Worm (Caenorhabditis elegans): ENCODE measurements around the gene srbc-49.

The srbc-49 gene

ce11 chrV:15779128-15779729 is 42.3 kb upstream of the srbc-49 start, which contains the start of the genes nhr-285 and irld-52:
nhr-285 (minus strand) TSS chrV:15779228.
irld-52 (plus strand) TSS chrV:15779679.
- TF ChIP-seq Y55F3AM.14 (GFP tag; optimal IDR thresholded peaks at IDR 0.05) (no peak), F13H6.1 (tag; optimal IDR thresholded peaks at IDR 0.05) (no peak), C34F6.9 (tag; optimal IDR thresholded peaks at IDR 0.05) (no peak), nhr-25 (tag; optimal IDR thresholded peaks at IDR 0.05) (no peak), egl-27 (tag; optimal IDR thresholded peaks at IDR 0.05) (no peak), fos-1 (tag; optimal IDR thresholded peaks at IDR 0.05) (no peak), nhr-77 (tag; optimal IDR thresholded peaks at IDR 0.05) (no peak), dmd-4 (tag; optimal IDR thresholded peaks at IDR 0.05) (no peak), nhr-6 (tag; optimal IDR thresholded peaks at IDR 0.05) (no peak), ztf-11 (tag; optimal IDR thresholded peaks at IDR 0.05) (no peak), skn-1 (tag; optimal IDR thresholded peaks at IDR 0.05) (no peak)

ce11 chrV:15781086-15781485 is 40.4 kb upstream of the srbc-49 start, which contains the start of gene T26E4.2:
T26E4.2 (plus strand) TSS chrV:15781386.
- no peak for TF ChIP-seq skn-1 (tag; optimal IDR thresholded peaks at IDR 0.05)
- TF ChIP-seq nhr-11 (tag; optimal IDR thresholded peaks at IDR 0.05), result no peak
- no peak for TF ChIP-seq lin-39 (tag; optimal IDR thresholded peaks at IDR 0.05)
- no peak for TF ChIP-seq ztf-4 (tag; optimal IDR thresholded peaks at IDR 0.05)
- no peak for TF ChIP-seq ama-1 (optimal IDR thresholded peaks at IDR 0.05)
- TF ChIP-seq C34F6.9 (tag; optimal IDR thresholded peaks at IDR 0.05), result no peak
- no peak for TF ChIP-seq nhr-237 (tag; optimal IDR thresholded peaks at IDR 0.05)
- TF ChIP-seq sem-4 (tag; optimal IDR thresholded peaks at IDR 0.05), result no peak
- TF ChIP-seq nhr-77 (tag; optimal IDR thresholded peaks at IDR 0.05), result no peak
- no peak for TF ChIP-seq elt-1 (tag; optimal IDR thresholded peaks at IDR 0.05)
- TF ChIP-seq sma-9 (GFP tag; optimal IDR thresholded peaks at IDR 0.05), result no peak
- no peak for TF ChIP-seq sma-9 (tag; optimal IDR thresholded peaks at IDR 0.05)
- TF ChIP-seq lin-11 (tag; optimal IDR thresholded peaks at IDR 0.05), result no peak
- no peak for TF ChIP-seq unc-39 (tag; optimal IDR thresholded peaks at IDR 0.05)
- no peak for TF ChIP-seq elt-3 (tag; optimal IDR thresholded peaks at IDR 0.05)
- TF ChIP-seq nhr-10 (tag; optimal IDR thresholded peaks at IDR 0.05), result no peak
- no peak for TF ChIP-seq ZK546.5 (tag; optimal IDR thresholded peaks at IDR 0.05)
- TF ChIP-seq nhr-21 (tag; optimal IDR thresholded peaks at IDR 0.05), result no peak
- no peak for TF ChIP-seq blmp-1 (tag; optimal IDR thresholded peaks at IDR 0.05; ENCODE audit: insufficient read depth)

ce11 chrV:15782494-15782893 is 39.0 kb upstream of the srbc-49 start, which contains the start of gene T26E4.3:
T26E4.3 (plus strand) TSS chrV:15782794.
- no peak for TF ChIP-seq egl-27 (tag; optimal IDR thresholded peaks at IDR 0.05)
- TF ChIP-seq skn-1 (tag; optimal IDR thresholded peaks at IDR 0.05), result no peak

ce11 chrV:15792409-15792808 is 29.1 kb upstream of the srbc-49 start, which contains the start of gene T26E4.4:
T26E4.4 (minus strand) TSS chrV:15792509.
- TF ChIP-seq sem-4 (tag; optimal IDR thresholded peaks at IDR 0.05) (no peak), skn-1 (tag; optimal IDR thresholded peaks at IDR 0.05) (no peak)

ce11 chrV:15793270-15793669 is 28.2 kb upstream of the srbc-49 start, which contains the start of gene T26E4.7:
T26E4.7 (plus strand) TSS chrV:15793570.
- TF ChIP-seq ztf-11 (tag; optimal IDR thresholded peaks at IDR 0.05) (no peak), peb-1 (tag; optimal IDR thresholded peaks at IDR 0.05) (no peak), nhr-23 (tag; optimal IDR thresholded peaks at IDR 0.05) (no peak), nhr-11 (tag; optimal IDR thresholded peaks at IDR 0.05) (no peak), alr-1 (tag; optimal IDR thresholded peaks at IDR 0.05) (no peak), mab-5 (tag; optimal IDR thresholded peaks at IDR 0.05) (no peak), ztf-1 (GFP tag; conservative IDR thresholded peaks at IDR 0.05) (no peak), aly-2 (tag; optimal IDR thresholded peaks at IDR 0.05) (no peak), nhr-12 (tag; optimal IDR thresholded peaks at IDR 0.05) (no peak), ceh-82 (tag; optimal IDR thresholded peaks at IDR 0.05) (no peak), snpc-4 (tag; optimal IDR thresholded peaks at IDR 0.05) (no peak), nhr-129 (tag; optimal IDR thresholded peaks at IDR 0.05) (no peak), lin-13 (GFP tag; optimal IDR thresholded peaks at IDR 0.05) (no peak), elt-1 (tag; optimal IDR thresholded peaks at IDR 0.05) (no peak), dmd-4 (tag; optimal IDR thresholded peaks at IDR 0.05) (no peak), lin-11 (tag; optimal IDR thresholded peaks at IDR 0.05) (no peak), sem-4 (tag; optimal IDR thresholded peaks at IDR 0.05) (no peak)

All from whole organism, L2 larva.